Worm (Caenorhabditis elegans) whole organism, L4/young adult: ENCODE data around the gene fbxl-5.

Source experiments
- W03F9.2 ChIP-seq: fragments of 150-350 bp; optimal IDR thresholded peaks from 2 replicates; lab custom pipeline; 2014; ENCODE audit warnings: missing biosample characterization, missing genetic modification characterization
- dao-5 ChIP-seq: sonication (generic microtip); optimal IDR thresholded peaks from 2 replicates; lab custom pipeline; 2016; ENCODE audit warnings: missing genotype, missing genetic modification characterization, moderate library complexity, missing compliant biosample characterization
- him-1 ChIP-seq: sonication (generic microtip); optimal IDR thresholded peaks from 2 replicates; lab custom pipeline; 2016; ENCODE audit warnings: missing genotype, missing genetic modification reagents, missing genetic modification characterization, missing compliant biosample characterization

ce11 chrV:7754557-7754956 lies 11.8 kb downstream of the fbxl-5 start, which contains the start of gene T05B11.4:
- TF ChIP-seq him-1 (tag; lab: Kevin White, UChicago): no peak
- no peak for TF ChIP-seq W03F9.2 (tag; lab: Kevin White, UChicago)
- TF ChIP-seq dao-5 (tag; lab: Kevin White, UChicago): no peak
